Fruit fly (Drosophila melanogaster) whole organism, prepupa: ENCODE data around the gene mst.

Experiments used
- CG10631 ChIP-seq: fragments of 200-800 bp; sonication (Bioruptor generic); optimal IDR thresholded peaks from 2 replicates; lab custom pipeline; 2016; ENCODE audit warnings: missing biosample characterization, missing genetic modification characterization
- CG16779 ChIP-seq: fragments of 200-800 bp; sonication (Bioruptor generic); optimal IDR thresholded peaks from 3 replicates; lab custom pipeline; 2017; ENCODE audit warnings: missing biosample characterization, mild to moderate bottlenecking, missing genetic modification characterization
- CG34406 ChIP-seq: fragments of 200-800 bp; sonication (Bioruptor generic); optimal IDR thresholded peaks from 3 replicates; lab custom pipeline; 2016; ENCODE audit warnings: missing biosample characterization, missing genetic modification characterization
- CG6854 ChIP-seq: fragments of 200-800 bp; sonication (Bioruptor generic); optimal IDR thresholded peaks from 2 replicates; lab custom pipeline; 2017; ENCODE audit warnings: missing biosample characterization, mild to moderate bottlenecking, missing genetic modification characterization
- CG7368 ChIP-seq: fragments of 200-800 bp; sonication (Bioruptor generic); optimal IDR thresholded peaks from 3 replicates; lab custom pipeline; 2016; ENCODE audit warnings: missing biosample characterization, missing genetic modification characterization
- Ets96B ChIP-seq: fragments of 200-800 bp; optimal IDR thresholded peaks from 2 replicates; lab custom pipeline; 2019; ENCODE audit warnings: missing biosample characterization, mild to moderate bottlenecking, missing genetic modification characterization, moderate library complexity
- Met ChIP-seq: fragments of 200-800 bp; sonication (Bioruptor generic); optimal IDR thresholded peaks from 3 replicates; lab custom pipeline; 2016; ENCODE audit warnings: missing biosample characterization, missing genetic modification characterization
- Sox14 ChIP-seq: fragments of 200-800 bp; sonication (Bioruptor generic); optimal IDR thresholded peaks from 3 replicates; lab custom pipeline; 2016; ENCODE audit warnings: missing biosample characterization, missing genetic modification characterization
- acj6 ChIP-seq: fragments of 200-800 bp; sonication (Bioruptor generic); optimal IDR thresholded peaks from 3 replicates; lab custom pipeline; 2016; ENCODE audit warnings: missing biosample characterization, missing genetic modification characterization
- fd59A ChIP-seq: fragments of 200-800 bp; sonication (Bioruptor generic); optimal IDR thresholded peaks from 2 replicates; lab custom pipeline; 2017; ENCODE audit warnings: missing biosample characterization, mild to moderate bottlenecking, missing genetic modification characterization, missing genetic modification reagents
- spab ChIP-seq: fragments of 200-800 bp; sonication (Bioruptor generic); optimal IDR thresholded peaks from 2 replicates; lab custom pipeline; 2017; ENCODE audit warnings: missing biosample characterization, mild to moderate bottlenecking, missing genetic modification characterization, missing genetic modification reagents
- topi ChIP-seq: fragments of 200-800 bp; sonication (Bioruptor generic); optimal IDR thresholded peaks from 3 replicates; lab custom pipeline; 2016; ENCODE audit warnings: missing biosample characterization, missing genetic modification characterization

DNA sequence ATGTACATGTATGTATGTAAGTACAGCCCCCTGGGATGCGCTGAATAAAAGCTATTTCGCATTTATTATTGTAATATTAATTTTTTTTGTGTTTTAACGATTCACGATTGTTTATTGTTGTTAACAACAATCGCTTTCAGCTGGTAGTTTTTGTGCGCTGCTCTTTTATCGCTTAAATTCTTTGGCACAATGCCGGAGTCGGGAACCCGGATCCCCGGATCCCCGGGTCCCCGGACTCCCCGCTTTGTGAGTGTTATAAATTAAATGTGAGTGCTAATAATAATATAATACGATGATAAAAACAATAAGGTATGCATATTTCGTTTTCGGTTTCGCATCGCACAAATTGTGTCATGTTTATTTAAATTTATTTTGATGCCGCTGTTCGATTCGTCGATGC, 51.9 kb downstream of the mst start:
- TF ChIP-seq Met, result no peak
- TF ChIP-seq spab, result no peak
- no peak for TF ChIP-seq CG16779 (tag; lab: Kevin White, UChicago)
- no peak for TF ChIP-seq topi (GFP tag; lab: Kevin White, UChicago)
- no peak for TF ChIP-seq CG10631 (GFP tag; lab: Kevin White, UChicago)
- TF ChIP-seq Sox14 (GFP tag; lab: Kevin White, UChicago), result no peak
- no peak for TF ChIP-seq CG34406 (GFP tag; lab: Kevin White, UChicago)
- TF ChIP-seq fd59A (GFP tag; lab: Kevin White, UChicago), result no peak
- TF ChIP-seq CG6854 (GFP tag; lab: Kevin White, UChicago), result no peak
- no peak for TF ChIP-seq Ets96B
- TF ChIP-seq CG7368, result no peak
- TF ChIP-seq acj6 (GFP tag; lab: Kevin White, UChicago), result no peak
